Fruit fly (Drosophila melanogaster) whole organism, embryonic: ENCODE measurements around the gene Tom70.

Experiments
- Awh ChIP-seq: fragments of 200-800 bp; sonication (Bioruptor generic); IDR thresholded peaks from 2 replicates; pipeline ENCODE4, ENCODE4 v1.3.6; 2022; ENCODE audit warnings: missing biosample characterization, missing genetic modification characterization
- BEAF-32 ChIP-seq: fragments of 200-800 bp; sonication (Bioruptor generic); optimal IDR thresholded peaks from 3 replicates; lab custom pipeline; 2017; ENCODE audit warnings: missing biosample characterization, missing genetic modification characterization, mild to moderate bottlenecking, moderate library complexity, missing genetic modification reagents
- Bdp1 ChIP-seq: fragments of 200-800 bp; sonication (Bioruptor generic); optimal IDR thresholded peaks from 3 replicates; lab custom pipeline; 2016; ENCODE audit warnings: missing biosample characterization, missing genetic modification characterization
- CG10543 ChIP-seq: fragments of 200-800 bp; sonication (Bioruptor generic); optimal IDR thresholded peaks from 3 replicates; lab custom pipeline; 2017; ENCODE audit warnings: missing biosample characterization, mild to moderate bottlenecking, missing genetic modification characterization, moderate library complexity
- CG10654 ChIP-seq: fragments of 200-800 bp; sonication (Bioruptor generic); optimal IDR thresholded peaks from 2 replicates; lab custom pipeline; 2016; ENCODE audit warnings: missing biosample characterization, missing genetic modification characterization
- CG11560 ChIP-seq: fragments of 200-800 bp; sonication (Bioruptor generic); IDR thresholded peaks from 3 replicates; pipeline ENCODE4 v1.3.6; 2022; ENCODE audit warnings: missing biosample characterization, missing genetic modification characterization
- CG12659 ChIP-seq: fragments of 200-800 bp; sonication (Bioruptor generic); optimal IDR thresholded peaks from 3 replicates; lab custom pipeline; 2017; ENCODE audit warnings: mild to moderate bottlenecking, missing biosample characterization, missing genetic modification reagents, missing genetic modification characterization
- CG14441 ChIP-seq: fragments of 200-800 bp; sonication (Bioruptor generic); IDR thresholded peaks from 2 replicates; pipeline ENCODE4 v1.3.6; 2022; ENCODE audit warnings: missing biosample characterization, missing genetic modification characterization
- CG14860 ChIP-seq: fragments of 200-800 bp; sonication (Bioruptor generic); IDR thresholded peaks from 3 replicates; pipeline ENCODE4 v1.3.6; 2022; ENCODE audit warnings: missing biosample characterization, missing genetic modification characterization; ENCODE audit not compliant: partially characterized antibody
- CG1529 ChIP-seq: fragments of 200-800 bp; sonication (Bioruptor generic); optimal IDR thresholded peaks from 3 replicates; lab custom pipeline; 2018; ENCODE audit warnings: missing biosample characterization, missing genetic modification characterization
- CG17186 ChIP-seq: fragments of 200-800 bp; sonication (Bioruptor generic); optimal IDR thresholded peaks from 3 replicates; lab custom pipeline; 2017; ENCODE audit warnings: missing biosample characterization, missing genetic modification reagents, missing genetic modification characterization
- CG17361 ChIP-seq: fragments of 200-800 bp; sonication (Bioruptor generic); IDR thresholded peaks from 3 replicates; pipeline ENCODE4 v1.3.6; 2022; ENCODE audit warnings: missing biosample characterization, missing genetic modification characterization
- CG30403 ChIP-seq: fragments of 200-800 bp; sonication (Bioruptor generic); optimal IDR thresholded peaks from 3 replicates; lab custom pipeline; 2016; ENCODE audit warnings: missing biosample characterization, missing genetic modification characterization
- CG31365 ChIP-seq: fragments of 200-800 bp; sonication (Bioruptor generic); optimal IDR thresholded peaks from 2 replicates; lab custom pipeline; 2018; ENCODE audit warnings: missing biosample characterization, mild to moderate bottlenecking, missing genetic modification characterization
- CG31441 ChIP-seq: fragments of 200-800 bp; sonication (Bioruptor generic); IDR thresholded peaks from 2 replicates; pipeline ENCODE4 v1.3.6; 2022; ENCODE audit warnings: missing biosample characterization, missing genetic modification characterization
- CG32772 ChIP-seq: fragments of 200-800 bp; sonication (Bioruptor generic); IDR thresholded peaks from 2 replicates; pipeline ENCODE4 v1.3.6; 2022; ENCODE audit warnings: missing biosample characterization, missing genetic modification characterization
- CG3281 ChIP-seq: fragments of 200-800 bp; sonication (Bioruptor generic); optimal IDR thresholded peaks from 3 replicates; lab custom pipeline; 2017; ENCODE audit warnings: missing biosample characterization, mild to moderate bottlenecking, missing genetic modification characterization
- CG3847 ChIP-seq: fragments of 200-800 bp; sonication (Bioruptor generic); IDR thresholded peaks from 2 replicates; pipeline ENCODE4 v1.3.6; 2022; ENCODE audit warnings: missing biosample characterization, missing genetic modification characterization
- CG4360 ChIP-seq: fragments of 200-800 bp; sonication (Bioruptor generic); IDR thresholded peaks from 2 replicates; pipeline ENCODE4 v1.3.6; 2022; ENCODE audit warnings: missing biosample characterization, missing genetic modification characterization
- CG4404 ChIP-seq: fragments of 200-800 bp; sonication (Bioruptor generic); IDR thresholded peaks from 2 replicates; pipeline ENCODE4 v1.3.6; 2022; ENCODE audit warnings: missing biosample characterization, missing genetic modification characterization
- CG6683 ChIP-seq: fragments of 200-800 bp; sonication (Bioruptor generic); optimal IDR thresholded peaks from 2 replicates; lab custom pipeline; 2017; ENCODE audit warnings: missing biosample characterization, mild to moderate bottlenecking, missing genetic modification characterization, missing genetic modification reagents
- CG7271 ChIP-seq: fragments of 200-800 bp; sonication (Bioruptor generic); optimal IDR thresholded peaks from 2 replicates; lab custom pipeline; 2018; ENCODE audit warnings: missing biosample characterization, mild to moderate bottlenecking, missing genetic modification characterization, moderate library complexity
- CG7928 ChIP-seq: fragments of 200-800 bp; sonication (Bioruptor generic); optimal IDR thresholded peaks from 2 replicates; lab custom pipeline; 2017; ENCODE audit warnings: missing biosample characterization, mild to moderate bottlenecking, missing genetic modification characterization
- CG9727 ChIP-seq: fragments of 200-800 bp; sonication (Bioruptor generic); optimal IDR thresholded peaks from 3 replicates; lab custom pipeline; 2017; ENCODE audit warnings: missing biosample characterization, mild to moderate bottlenecking, missing genetic modification characterization
- Dfd ChIP-seq, 2 experiments: fragments of >200 bp; optimal IDR thresholded peaks; 2 replicates each; lab custom pipeline; 2017; ENCODE audit warnings: missing biosample characterization in 2 of 2, missing genetic modification characterization in 2 of 2
- H15 ChIP-seq: fragments of 200-800 bp; sonication (Bioruptor generic); IDR thresholded peaks from 3 replicates; pipeline ENCODE4 v1.3.6; 2022; ENCODE audit warnings: missing biosample characterization, missing genetic modification characterization
- HHEX ChIP-seq: fragments of 200-800 bp; sonication (Bioruptor generic); optimal IDR thresholded peaks from 3 replicates; lab custom pipeline; 2017; ENCODE audit warnings: missing biosample characterization, mild to moderate bottlenecking, missing genetic modification characterization, missing genetic modification reagents
- HLH4C ChIP-seq: fragments of 200-800 bp; sonication (Bioruptor generic); IDR thresholded peaks from 3 replicates; pipeline ENCODE4 v1.3.6; 2022; ENCODE audit warnings: missing biosample characterization, missing genetic modification characterization; ENCODE audit not compliant: partially characterized antibody
- Hand ChIP-seq: fragments of 200-800 bp; sonication (Bioruptor generic); optimal IDR thresholded peaks from 2 replicates; lab custom pipeline; 2017; ENCODE audit warnings: mild to moderate bottlenecking, missing biosample characterization, missing genetic modification reagents, missing genetic modification characterization
- HmgZ ChIP-seq: fragments of 200-800 bp; sonication (Bioruptor generic); optimal IDR thresholded peaks from 2 replicates; lab custom pipeline; 2018; ENCODE audit warnings: missing biosample characterization, mild to moderate bottlenecking, missing genetic modification characterization
- Max ChIP-seq: fragments of 200-800 bp; sonication (Bioruptor generic); optimal IDR thresholded peaks from 2 replicates; lab custom pipeline; 2016; ENCODE audit warnings: missing biosample characterization, mild to moderate bottlenecking, missing genetic modification characterization
- Oaz ChIP-seq: fragments of 200-800 bp; sonication (Bioruptor generic); IDR thresholded peaks from 2 replicates; pipeline ENCODE4 v1.3.6; 2022; ENCODE audit warnings: missing biosample characterization, missing genetic modification characterization
- Poxn ChIP-seq: fragments of 200-800 bp; sonication (Bioruptor generic); IDR thresholded peaks from 2 replicates; pipeline ENCODE4 v1.3.6; 2022; ENCODE audit warnings: missing biosample characterization, missing genetic modification characterization
- Ptx1 ChIP-seq: fragments of 200-800 bp; sonication (Bioruptor generic); IDR thresholded peaks from 2 replicates; pipeline ENCODE4 v1.3.6; 2022; ENCODE audit warnings: missing biosample characterization, missing genetic modification characterization
- bigmax ChIP-seq: fragments of 200-800 bp; sonication (Bioruptor generic); optimal IDR thresholded peaks from 2 replicates; lab custom pipeline; 2018; ENCODE audit warnings: missing biosample characterization, mild to moderate bottlenecking, missing genetic modification characterization
- bsh ChIP-seq, 2 experiments: fragments of 200-800 bp; sonication (Bioruptor generic); optimal IDR thresholded peaks; 2 replicates each; lab custom pipeline; 2017 to 2018; ENCODE audit warnings: mild to moderate bottlenecking in 2 of 2, missing biosample characterization in 2 of 2, missing genetic modification characterization in 2 of 2, moderate library complexity in 1 of 2
- ems ChIP-seq: fragments of 200-800 bp; sonication (Bioruptor generic); optimal IDR thresholded peaks from 3 replicates; lab custom pipeline; 2016; ENCODE audit warnings: missing biosample characterization, missing genetic modification characterization
- eve ChIP-seq, 2 experiments: fragments of >200 bp; optimal IDR thresholded peaks; 2 replicates each; lab custom pipeline; 2017; ENCODE audit warnings: missing biosample characterization in 2 of 2, missing genetic modification characterization in 2 of 2
- fd102C ChIP-seq: fragments of 200-800 bp; sonication (Bioruptor generic); optimal IDR thresholded peaks from 2 replicates; lab custom pipeline; 2018; ENCODE audit warnings: missing biosample characterization, mild to moderate bottlenecking, missing genetic modification characterization, moderate library complexity
- fd64A ChIP-seq: fragments of 200-800 bp; sonication (Bioruptor generic); optimal IDR thresholded peaks from 3 replicates; lab custom pipeline; 2018; ENCODE audit warnings: missing biosample characterization, mild to moderate bottlenecking, missing genetic modification characterization
- hth ChIP-seq: fragments of >200 bp; optimal IDR thresholded peaks from 2 replicates; lab custom pipeline; 2017; ENCODE audit warnings: inconsistent platforms
- inv ChIP-seq: fragments of 200-800 bp; sonication (Bioruptor generic); IDR thresholded peaks from 2 replicates; pipeline ENCODE4 v1.3.6; 2022; ENCODE audit warnings: missing biosample characterization, missing genetic modification characterization; ENCODE audit not compliant: partially characterized antibody
- kay ChIP-seq: fragments of 200-800 bp; sonication (Bioruptor generic); optimal IDR thresholded peaks from 2 replicates; lab custom pipeline; 2016; ENCODE audit warnings: missing biosample characterization, missing genetic modification characterization
- ken ChIP-seq: fragments of 200-800 bp; sonication (Bioruptor generic); IDR thresholded peaks from 3 replicates; pipeline ENCODE4 v1.3.6; 2022; ENCODE audit warnings: missing biosample characterization, missing genetic modification characterization
- klu ChIP-seq: fragments of 200-800 bp; sonication (Bioruptor generic); IDR thresholded peaks from 2 replicates; pipeline ENCODE4 v1.3.6; 2022; ENCODE audit warnings: missing biosample characterization, missing genetic modification characterization
- maf-S ChIP-seq: fragments of 200-800 bp; sonication (Bioruptor generic); optimal IDR thresholded peaks from 2 replicates; lab custom pipeline; 2016; ENCODE audit warnings: missing biosample characterization, missing genetic modification characterization
- nau ChIP-seq: fragments of 200-800 bp; sonication (Bioruptor generic); optimal IDR thresholded peaks from 3 replicates; lab custom pipeline; 2017; ENCODE audit warnings: missing biosample characterization, mild to moderate bottlenecking, missing genetic modification characterization, missing genetic modification reagents
- otp ChIP-seq: fragments of 200-800 bp; sonication (Bioruptor generic); IDR thresholded peaks from 3 replicates; pipeline ENCODE4, ENCODE4 v1.3.6; 2022; ENCODE audit warnings: missing biosample characterization, missing genetic modification characterization
- pzg ChIP-seq: fragments of 200-800 bp; sonication (Bioruptor generic); optimal IDR thresholded peaks from 3 replicates; lab custom pipeline; 2018; ENCODE audit warnings: missing biosample characterization, mild to moderate bottlenecking, missing genetic modification characterization, moderate library complexity
- trem ChIP-seq: fragments of 200-800 bp; optimal IDR thresholded peaks from 3 replicates; lab custom pipeline; 2019; ENCODE audit warnings: missing biosample characterization, mild to moderate bottlenecking, missing genetic modification characterization, moderate library complexity

The Tom70 gene

DNA sequence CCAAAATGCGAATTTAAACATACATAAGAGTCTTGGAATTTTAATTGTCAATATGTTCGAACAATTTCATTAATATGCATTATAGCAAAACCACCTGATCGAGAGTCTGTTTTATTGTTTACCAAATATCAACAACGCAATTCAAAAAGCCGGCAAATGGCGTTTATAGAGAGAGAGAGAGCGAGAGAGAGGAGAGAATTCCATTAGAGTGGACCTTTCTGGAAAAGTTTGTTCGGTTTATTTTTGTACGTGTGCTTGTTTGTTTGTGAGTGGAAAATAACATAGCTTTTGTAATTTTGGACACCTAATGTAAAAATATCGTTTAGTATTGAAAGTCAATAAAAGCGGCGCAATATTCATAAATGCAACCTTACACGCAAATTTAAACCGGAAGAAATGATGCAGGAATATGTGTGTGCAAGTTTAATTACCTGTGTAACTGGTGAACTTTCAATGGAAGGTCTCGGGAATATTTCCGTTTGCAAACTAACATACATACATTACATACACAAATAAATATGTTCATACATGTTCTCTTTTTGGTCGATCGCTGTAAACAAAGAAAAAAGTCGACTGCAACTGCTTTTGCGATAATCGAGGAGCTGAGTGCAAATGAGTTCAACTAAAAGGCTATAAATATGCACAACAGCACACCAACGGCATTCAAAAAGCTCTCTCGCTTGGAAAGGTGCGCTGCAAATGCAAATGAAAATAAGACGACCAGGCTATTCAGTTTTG lies 6.5 kb upstream of the Tom70 start, which contains the start of gene CG6785 (continued):
- TF ChIP-seq CG10543 (GFP tag; lab: Kevin White, UChicago) (peak; percentile 93), CG6683 (peak; percentile 62), Max (GFP tag; lab: Kevin White, UChicago) (peak; percentile 56), CG4404 (no peak), bigmax (GFP tag; lab: Kevin White, UChicago) (peak; percentile 52), CG32772 (GFP tag; lab: Robert Waterston, UW) (no peak), CG12659 (peak; percentile 90), eve (GFP tag; optimal IDR thresholded peaks at IDR 0.05; lab: Kevin White, UChicago) (no peak), CG4360 (no peak), HHEX (GFP tag; lab: Kevin White, UChicago) (peak; percentile 92), kay (peak; percentile 77), HmgZ (tag; lab: Kevin White, UChicago) (peak; percentile 81), fd64A (peak; percentile 93), CG3847 (GFP tag; lab: Robert Waterston, UW) (no peak), CG11560 (tag; lab: Robert Waterston, UW) (no peak), nau (peak; percentile 61), CG14441 (GFP tag; lab: Robert Waterston, UW) (peak; percentile 28; the same call in 1 of the 2 replicates), CG3281 (peak; percentile 76), ken (GFP tag; lab: Robert Waterston, UW) (no peak), HLH4C (no peak), CG9727 (GFP tag; lab: Kevin White, UChicago) (peak; percentile 78), fd102C (peak; percentile 70), Awh (GFP tag; lab: Robert Waterston, UW) (peak; percentile 80), CG17361 (GFP tag; lab: Robert Waterston, UW) (peak; percentile 63; the same call in 2 of the 3 replicates), trem (tag; lab: Kevin White, UChicago) (peak; percentile 37), Dfd (GFP tag; optimal IDR thresholded peaks at IDR 0.05; lab: Kevin White, UChicago) (no peak), CG17186 (GFP tag; lab: Kevin White, UChicago) (peak; percentile 66), CG1529 (GFP tag; lab: Kevin White, UChicago) (peak; percentile 89), CG10654 (GFP tag; lab: Kevin White, UChicago) (peak; percentile 72), inv (GFP tag; lab: Robert Waterston, UW) (no peak), bsh (GFP tag; optimal IDR thresholded peaks at IDR 0.05; lab: Kevin White, UChicago) (peak; percentile 73 to 89), H15 (GFP tag; lab: Robert Waterston, UW) (no peak), ems (GFP tag; lab: Kevin White, UChicago) (peak; percentile 73), CG31441 (peak; percentile 66), BEAF-32 (GFP tag; lab: Kevin White, UChicago) (peak; percentile 25), Hand (peak; percentile 78), CG31365 (tag; lab: Kevin White, UChicago) (peak; percentile 85), klu (no peak), CG7928 (GFP tag; lab: Kevin White, UChicago) (peak; percentile 30), maf-S (GFP tag; lab: Kevin White, UChicago) (peak; percentile 66), CG7271 (tag; lab: Kevin White, UChicago) (peak; percentile 18), pzg (GFP tag; lab: Kevin White, UChicago) (peak; percentile 7), Poxn (GFP tag; lab: Robert Waterston, UW) (no peak), otp (GFP tag; lab: Robert Waterston, UW) (peak; percentile 81), Ptx1 (GFP tag; lab: Robert Waterston, UW) (no peak), hth (lab: Kevin White, UChicago) (no peak), Oaz (GFP tag; lab: Robert Waterston, UW) (no peak), CG14860 (GFP tag; lab: Robert Waterston, UW) (no peak), Bdp1 (GFP tag; lab: Kevin White, UChicago) (peak; percentile 68), CG30403 (GFP tag; lab: Kevin White, UChicago) (peak; percentile 39)
